Fruit fly (Drosophila melanogaster) whole organism, embryonic: ENCODE data around the gene Gclm.

Experiments used
- ATbp ChIP-seq: fragments of 200-800 bp; sonication (Bioruptor generic); optimal IDR thresholded peaks from 2 replicates; lab custom pipeline; 2017; ENCODE audit warnings: missing biosample characterization, mild to moderate bottlenecking, missing genetic modification characterization, missing genetic modification reagents
- Asciz ChIP-seq: fragments of 200-800 bp; sonication (Bioruptor generic); optimal IDR thresholded peaks from 2 replicates; lab custom pipeline; 2017; ENCODE audit warnings: missing biosample characterization, mild to moderate bottlenecking, missing genetic modification characterization, missing genetic modification reagents
- Atf3 ChIP-seq: fragments of 200-800 bp; sonication (Bioruptor generic); optimal IDR thresholded peaks from 3 replicates; lab custom pipeline; 2016; ENCODE audit warnings: missing biosample characterization, missing genetic modification characterization
- Atf6 ChIP-seq: fragments of 200-800 bp; sonication (Bioruptor generic); IDR thresholded peaks from 2 replicates; pipeline ENCODE4 v1.3.6; 2022; ENCODE audit warnings: missing biosample characterization, missing genetic modification characterization
- CG10274 ChIP-seq: fragments of 200-800 bp; sonication (Bioruptor generic); optimal IDR thresholded peaks from 3 replicates; lab custom pipeline; 2017; ENCODE audit warnings: missing biosample characterization, mild to moderate bottlenecking, missing genetic modification characterization
- CG10543 ChIP-seq: fragments of 200-800 bp; sonication (Bioruptor generic); optimal IDR thresholded peaks from 3 replicates; lab custom pipeline; 2017; ENCODE audit warnings: missing biosample characterization, mild to moderate bottlenecking, missing genetic modification characterization, moderate library complexity
- CG12769 ChIP-seq: fragments of 200-800 bp; sonication (Bioruptor generic); optimal IDR thresholded peaks from 2 replicates; lab custom pipeline; 2019; ENCODE audit warnings: missing biosample characterization, mild to moderate bottlenecking, missing genetic modification characterization, moderate library complexity
- CG14667 ChIP-seq: fragments of 200-800 bp; sonication (Bioruptor generic); IDR thresholded peaks from 2 replicates; pipeline ENCODE4 v1.3.6; 2022; ENCODE audit warnings: missing biosample characterization, missing genetic modification characterization
- CG18599 ChIP-seq: fragments of 200-800 bp; sonication (Bioruptor generic); optimal IDR thresholded peaks from 3 replicates; lab custom pipeline; 2017; ENCODE audit warnings: missing biosample characterization, missing genetic modification characterization, mild to moderate bottlenecking, moderate library complexity, missing genetic modification reagents
- CG32532 ChIP-seq: fragments of 200-800 bp; sonication (Bioruptor generic); IDR thresholded peaks from 2 replicates; pipeline ENCODE4 v1.3.6; 2022; ENCODE audit warnings: missing biosample characterization, missing genetic modification characterization
- CG32767 ChIP-seq: fragments of 200-800 bp; sonication (Bioruptor generic); IDR thresholded peaks from 2 replicates; pipeline ENCODE4 v1.3.6; 2022; ENCODE audit warnings: missing biosample characterization, missing genetic modification characterization
- CG34376 ChIP-seq: fragments of 200-800 bp; sonication (Bioruptor generic); optimal IDR thresholded peaks from 2 replicates; lab custom pipeline; 2018; ENCODE audit warnings: missing biosample characterization, mild to moderate bottlenecking, missing genetic modification characterization
- CG4730 ChIP-seq: fragments of 200-800 bp; sonication (Bioruptor generic); IDR thresholded peaks from 2 replicates; pipeline ENCODE4 v1.3.6; 2022; ENCODE audit warnings: missing biosample characterization, missing genetic modification characterization
- CG4854 ChIP-seq: fragments of 200-800 bp; sonication (Bioruptor generic); optimal IDR thresholded peaks from 2 replicates; lab custom pipeline; 2016; ENCODE audit warnings: missing biosample characterization, missing genetic modification characterization, inconsistent platforms
- CG6813 ChIP-seq: fragments of 200-800 bp; sonication (Bioruptor generic); optimal IDR thresholded peaks from 2 replicates; lab custom pipeline; 2017; ENCODE audit warnings: missing biosample characterization, missing genetic modification characterization, mild to moderate bottlenecking, moderate library complexity, missing genetic modification reagents
- CG7556 ChIP-seq: fragments of 200-800 bp; sonication (Bioruptor generic); optimal IDR thresholded peaks from 2 replicates; lab custom pipeline; 2017; ENCODE audit warnings: missing biosample characterization, mild to moderate bottlenecking, missing genetic modification characterization
- CG9609 ChIP-seq: fragments of 200-800 bp; sonication (Bioruptor generic); optimal IDR thresholded peaks from 3 replicates; lab custom pipeline; 2016; ENCODE audit warnings: missing biosample characterization, missing genetic modification characterization
- D ChIP-seq, 2 experiments: fragments of 200-800 bp in 1 of 2; fragments of >200 bp in 1 of 2; sonication (Bioruptor generic) in 1 of 2; optimal IDR thresholded peaks; 2 replicates in 1 of 2; 3 replicates in 1 of 2; lab custom pipeline; 2017; ENCODE audit warnings: mild to moderate bottlenecking in 1 of 2, missing biosample characterization in 1 of 2, missing genetic modification characterization in 1 of 2, missing genetic modification reagents in 1 of 2
- Hmr ChIP-seq: fragments of 200-800 bp; sonication (Bioruptor generic); optimal IDR thresholded peaks from 3 replicates; lab custom pipeline; 2017; ENCODE audit warnings: mild to moderate bottlenecking, missing biosample characterization, missing genetic modification reagents, missing genetic modification characterization
- Lim3 ChIP-seq: fragments of 200-800 bp; sonication (Bioruptor generic); IDR thresholded peaks from 2 replicates; pipeline ENCODE4 v1.3.6; 2022; ENCODE audit warnings: missing biosample characterization, missing genetic modification characterization
- Mad ChIP-seq: fragments of 200-800 bp; sonication (Bioruptor generic); optimal IDR thresholded peaks from 2 replicates; lab custom pipeline; 2016; ENCODE audit warnings: missing biosample characterization, missing genetic modification characterization
- Med ChIP-seq: fragments of 200-800 bp; sonication (Bioruptor generic); peaks from one replicate; lab custom pipeline; 2016; ENCODE audit warnings: missing biosample characterization, missing genetic modification characterization, mild to moderate bottlenecking, inconsistent platforms, moderate library complexity
- Meics ChIP-seq: fragments of 200-800 bp; sonication (Bioruptor generic); optimal IDR thresholded peaks from 2 replicates; lab custom pipeline; 2017; ENCODE audit warnings: missing biosample characterization, mild to moderate bottlenecking, missing genetic modification characterization
- Myb ChIP-seq: fragments of 200-800 bp; sonication (Bioruptor generic); optimal IDR thresholded peaks from 2 replicates; lab custom pipeline; 2016; ENCODE audit warnings: missing biosample characterization, missing genetic modification characterization
- NC2α ChIP-seq: fragments of 200-800 bp; sonication (Bioruptor generic); optimal IDR thresholded peaks from 2 replicates; lab custom pipeline; 2016; ENCODE audit warnings: missing biosample characterization, missing genetic modification characterization
- Pdp1 ChIP-seq, 2 experiments: fragments of 200-800 bp; sonication (Bioruptor generic); optimal IDR thresholded peaks; 3 replicates each; lab custom pipeline; 2016; ENCODE audit warnings: missing biosample characterization in 2 of 2, missing genetic modification characterization in 2 of 2, mild to moderate bottlenecking in 1 of 2, moderate library complexity in 1 of 2
- Rx ChIP-seq: fragments of 200-800 bp; sonication (Bioruptor generic); IDR thresholded peaks from 2 replicates; pipeline ENCODE4 v1.3.6; 2022; ENCODE audit warnings: missing biosample characterization, missing genetic modification characterization
- Xrp1 ChIP-seq: fragments of 200-800 bp; sonication (Bioruptor generic); IDR thresholded peaks from 2 replicates; pipeline ENCODE4 v1.3.6; 2022; ENCODE audit warnings: missing biosample characterization, missing genetic modification characterization
- abd-A ChIP-seq: fragments of 200-800 bp; sonication (Bioruptor generic); optimal IDR thresholded peaks from 3 replicates; lab custom pipeline; 2019; ENCODE audit warnings: missing biosample characterization, mild to moderate bottlenecking, missing genetic modification characterization, moderate library complexity
- cg ChIP-seq: fragments of 200-800 bp; sonication (Bioruptor generic); optimal IDR thresholded peaks from 3 replicates; lab custom pipeline; 2019; ENCODE audit warnings: missing biosample characterization, mild to moderate bottlenecking, missing genetic modification characterization, moderate library complexity
- grn ChIP-seq: fragments of 200-800 bp; sonication (Bioruptor generic); optimal IDR thresholded peaks from 3 replicates; lab custom pipeline; 2017; ENCODE audit warnings: missing biosample characterization, missing genetic modification characterization
- jing ChIP-seq: fragments of 200-800 bp; sonication (Bioruptor generic); optimal IDR thresholded peaks from 2 replicates; lab custom pipeline; 2018; ENCODE audit warnings: missing biosample characterization, mild to moderate bottlenecking, missing genetic modification characterization
- maf-S ChIP-seq: fragments of 200-800 bp; sonication (Bioruptor generic); optimal IDR thresholded peaks from 2 replicates; lab custom pipeline; 2016; ENCODE audit warnings: missing biosample characterization, missing genetic modification characterization
- sd ChIP-seq: fragments of 200-800 bp; sonication (Bioruptor generic); optimal IDR thresholded peaks from 3 replicates; lab custom pipeline; 2018; ENCODE audit warnings: missing biosample characterization, mild to moderate bottlenecking, missing genetic modification characterization, moderate library complexity
- sqz ChIP-seq: fragments of 200-800 bp; sonication (Bioruptor generic); optimal IDR thresholded peaks from 3 replicates; lab custom pipeline; 2018; ENCODE audit warnings: missing biosample characterization, mild to moderate bottlenecking, missing genetic modification characterization
- sr ChIP-seq: fragments of 200-800 bp; sonication (Bioruptor generic); IDR thresholded peaks from 3 replicates; pipeline ENCODE4 v1.3.6; 2022; ENCODE audit warnings: missing biosample characterization, missing genetic modification characterization
- sug ChIP-seq: fragments of 200-800 bp; optimal IDR thresholded peaks from 2 replicates; lab custom pipeline; 2019; ENCODE audit warnings: missing biosample characterization, mild to moderate bottlenecking, missing genetic modification characterization, moderate library complexity
- tap ChIP-seq: fragments of 200-800 bp; optimal IDR thresholded peaks from 3 replicates; lab custom pipeline; 2019; ENCODE audit warnings: missing biosample characterization, mild to moderate bottlenecking, missing genetic modification characterization, moderate library complexity
- tll ChIP-seq, 2 experiments: fragments of 200-800 bp in 1 of 2; fragments of >200 bp in 1 of 2; sonication (Bioruptor generic) in 1 of 2; optimal IDR thresholded peaks; 2 replicates each; lab custom pipeline; 2017 to 2019; ENCODE audit warnings: missing biosample characterization in 2 of 2, missing genetic modification characterization in 2 of 2, mild to moderate bottlenecking in 1 of 2, moderate library complexity in 1 of 2
- ttk ChIP-seq: fragments of 200-800 bp; sonication (Bioruptor generic); IDR thresholded peaks from 2 replicates; pipeline ENCODE4 v2.1.2; 2022; ENCODE audit warnings: missing biosample characterization, missing genetic modification characterization
- vvl ChIP-seq: fragments of 200-800 bp; sonication (Bioruptor generic); IDR thresholded peaks from 2 replicates; pipeline ENCODE4 v1.3.6; 2022; ENCODE audit warnings: missing biosample characterization, missing genetic modification characterization
- z ChIP-seq: fragments of 200-800 bp; sonication (Bioruptor generic); IDR thresholded peaks from 3 replicates; pipeline ENCODE4 v1.3.6; 2022; ENCODE audit warnings: missing biosample characterization, missing genetic modification characterization

Gclm gene

DNA sequence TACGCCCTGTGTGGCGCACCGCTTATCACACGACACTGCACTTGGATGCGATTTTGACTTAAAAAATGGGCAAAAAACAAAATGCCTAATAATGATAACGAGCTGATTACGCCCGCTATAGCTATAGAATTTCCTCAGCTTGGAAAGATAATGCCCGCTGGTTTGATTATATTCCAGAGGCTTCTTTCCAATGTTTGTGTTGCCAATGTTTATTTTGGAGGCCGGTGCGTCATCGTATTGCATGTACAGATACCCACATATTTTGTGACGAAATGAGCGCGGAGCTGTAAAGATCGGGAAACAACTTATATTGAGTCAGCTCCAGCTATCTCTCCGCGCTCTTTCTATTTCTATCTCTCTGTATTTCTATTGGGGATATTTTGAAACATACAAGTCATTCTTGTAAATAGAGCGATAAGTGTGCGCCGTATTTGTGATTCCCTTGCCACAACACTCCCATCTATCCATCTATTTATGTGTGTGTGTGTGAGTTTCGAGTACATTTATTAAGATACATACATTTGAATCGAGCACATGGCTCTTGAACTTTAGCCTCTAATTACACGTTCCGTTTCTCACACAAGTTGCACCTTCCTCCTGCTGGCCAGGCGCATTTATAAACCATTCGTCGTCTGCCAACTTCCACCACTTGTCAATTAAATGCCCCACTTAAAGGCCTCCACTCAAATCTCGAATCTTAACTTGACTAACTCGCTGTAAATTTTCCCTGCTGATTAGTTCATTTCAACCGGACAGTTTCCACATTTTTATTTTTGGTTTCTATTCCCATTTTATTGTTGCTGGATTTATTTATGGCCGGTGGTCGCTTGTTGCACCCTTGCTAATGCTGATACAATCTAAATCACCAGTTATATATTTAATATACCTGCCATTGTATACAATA is 2.0 kb downstream of the Gclm start (continued):
- peak; percentile 19 for TF ChIP-seq Meics
- peak; percentile 48 for TF ChIP-seq CG12769 (tag; lab: Kevin White, UChicago)
- peak; percentile 45 for TF ChIP-seq cg (GFP tag; lab: Kevin White, UChicago)
- TF ChIP-seq Myb (GFP tag; lab: Kevin White, UChicago), result no peak
- peak; percentile 26 for TF ChIP-seq CG7556 (GFP tag; lab: Kevin White, UChicago)
- no peak for TF ChIP-seq sqz (GFP tag; lab: Kevin White, UChicago)
- TF ChIP-seq CG4854 (GFP tag; lab: Kevin White, UChicago), result no peak
- peak; percentile 39 for TF ChIP-seq ATbp (GFP tag; lab: Kevin White, UChicago)
- TF ChIP-seq tll (GFP tag; optimal IDR thresholded peaks at IDR 0.05; lab: Kevin White, UChicago), result no peak
- 0 out of 2 replicates have a peak, but pooled peaks have one; percentile 18 for TF ChIP-seq Xrp1 (GFP tag; lab: Robert Waterston, UW)
- peak; percentile 4 for TF ChIP-seq tap (tag; lab: Kevin White, UChicago)
- TF ChIP-seq CG6813 (GFP tag; lab: Kevin White, UChicago), result peak; percentile 12
- TF ChIP-seq Atf3 (GFP tag; lab: Kevin White, UChicago), result no peak
- peak; percentile 55 for TF ChIP-seq Hmr
- TF ChIP-seq sug (tag; lab: Kevin White, UChicago), result peak; percentile 30
- peak; percentile 40 for TF ChIP-seq grn
- peak; percentile 30 for TF ChIP-seq CG10543 (GFP tag; lab: Kevin White, UChicago)
- no peak for TF ChIP-seq jing (GFP tag; lab: Kevin White, UChicago)
- TF ChIP-seq Asciz, result peak; percentile 41

DNA sequence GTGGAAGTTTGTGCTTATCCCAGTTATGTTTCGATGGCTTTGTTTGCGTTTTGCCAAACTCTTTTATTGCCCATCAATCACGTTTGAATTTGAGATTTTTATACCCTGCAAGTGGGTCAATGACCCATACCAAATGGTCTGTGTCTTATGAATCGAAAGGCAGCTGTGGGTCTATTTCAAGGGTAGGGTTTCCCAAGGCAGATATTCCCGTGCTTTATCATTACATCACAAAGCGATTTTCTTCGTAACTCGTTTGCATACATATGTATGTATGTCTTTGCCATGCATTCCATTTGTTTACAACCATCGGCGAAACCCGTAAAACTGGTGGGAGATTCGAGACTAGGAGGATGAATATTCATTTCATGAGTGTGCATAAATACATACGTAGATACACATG is 10.9 kb downstream of the Gclm start:
- TF ChIP-seq Lim3, result no peak
- no peak for TF ChIP-seq CG4730 (GFP tag; lab: Robert Waterston, UW)
- TF ChIP-seq ttk (GFP tag; lab: Robert Waterston, UW), result no peak
- TF ChIP-seq z (GFP tag; lab: Robert Waterston, UW), result no peak
- no peak for TF ChIP-seq NC2α (GFP tag; lab: Kevin White, UChicago)
- TF ChIP-seq maf-S (GFP tag; lab: Kevin White, UChicago), result no peak
- TF ChIP-seq Atf6 (GFP tag; lab: Robert Waterston, UW), result no peak
- no peak for TF ChIP-seq CG9609 (GFP tag; lab: Kevin White, UChicago)
- no peak for TF ChIP-seq CG10274
- no peak for TF ChIP-seq CG32532 (GFP tag; lab: Robert Waterston, UW)
- no peak for TF ChIP-seq CG18599 (GFP tag; lab: Kevin White, UChicago)
- TF ChIP-seq sr, result no peak
- TF ChIP-seq CG32767 (GFP tag; lab: Robert Waterston, UW), result no peak
- peak; percentile 85; the same call in 1 of the 2 replicates for TF ChIP-seq vvl
- TF ChIP-seq CG34376 (GFP tag; lab: Kevin White, UChicago), result no peak
- peak; percentile 39 for TF ChIP-seq abd-A (tag; lab: Kevin White, UChicago)
- no peak for TF ChIP-seq CG14667 (GFP tag; lab: Robert Waterston, UW)
- no peak for TF ChIP-seq Rx (GFP tag; lab: Robert Waterston, UW)
- no peak for TF ChIP-seq Med (GFP tag; lab: Kevin White, UChicago)
- TF ChIP-seq D (optimal IDR thresholded peaks at IDR 0.05; lab: Kevin White, UChicago), result no peak
- no peak for TF ChIP-seq D (GFP tag; optimal IDR thresholded peaks at IDR 0.05; lab: Kevin White, UChicago)
- peak in 1 of 2 experiments; percentile 55 for TF ChIP-seq Pdp1 (GFP tag; optimal IDR thresholded peaks at IDR 0.05; lab: Kevin White, UChicago)
- TF ChIP-seq Mad (GFP tag; lab: Kevin White, UChicago), result no peak
- TF ChIP-seq sd (tag; lab: Kevin White, UChicago), result peak; percentile 11
